Fruit fly (Drosophila melanogaster) whole organism, embryonic: ENCODE measurements around the gene CG31161.
A peak's percentile ranks its signal among the peaks of the same experiment; 100 is the strongest.

ENCODE experiments used
- BEAF-32 ChIP-seq: fragments of 200-800 bp; sonication (Bioruptor generic); optimal IDR thresholded peaks from 3 replicates; lab custom pipeline; 2017; ENCODE audit warnings: missing biosample characterization, missing genetic modification characterization, mild to moderate bottlenecking, moderate library complexity, missing genetic modification reagents
- CG10543 ChIP-seq: fragments of 200-800 bp; sonication (Bioruptor generic); optimal IDR thresholded peaks from 3 replicates; lab custom pipeline; 2017; ENCODE audit warnings: missing biosample characterization, mild to moderate bottlenecking, missing genetic modification characterization, moderate library complexity
- CG10565 ChIP-seq: fragments of 200-800 bp; sonication (Bioruptor generic); optimal IDR thresholded peaks from 3 replicates; lab custom pipeline; 2016; ENCODE audit warnings: missing biosample characterization, mild to moderate bottlenecking, missing genetic modification characterization
- CG11456 ChIP-seq: fragments of 200-800 bp; sonication (Bioruptor generic); IDR thresholded peaks from 3 replicates; pipeline ENCODE4 v1.3.6; 2022; ENCODE audit warnings: missing biosample characterization, missing genetic modification characterization
- CG11723 ChIP-seq: fragments of 200-800 bp; sonication (Bioruptor generic); optimal IDR thresholded peaks from 2 replicates; lab custom pipeline; 2017; ENCODE audit warnings: missing biosample characterization, mild to moderate bottlenecking, missing genetic modification characterization
- CG12391 ChIP-seq: fragments of 200-800 bp; sonication (Bioruptor generic); optimal IDR thresholded peaks from 3 replicates; lab custom pipeline; 2018; ENCODE audit warnings: missing biosample characterization, mild to moderate bottlenecking, missing genetic modification characterization, moderate library complexity
- CG14710 ChIP-seq: fragments of 200-800 bp; sonication (Bioruptor generic); optimal IDR thresholded peaks from 3 replicates; lab custom pipeline; 2019; ENCODE audit warnings: missing biosample characterization, mild to moderate bottlenecking, missing genetic modification characterization, moderate library complexity
- CG15269 ChIP-seq: fragments of 200-800 bp; sonication (Bioruptor generic); optimal IDR thresholded peaks from 2 replicates; lab custom pipeline; 2018; ENCODE audit warnings: missing biosample characterization, mild to moderate bottlenecking, missing genetic modification characterization, moderate library complexity
- CG17359 ChIP-seq: fragments of 200-800 bp; sonication (Bioruptor generic); optimal IDR thresholded peaks from 3 replicates; lab custom pipeline; 2018; ENCODE audit warnings: missing biosample characterization, mild to moderate bottlenecking, missing genetic modification characterization, moderate library complexity
- CG18599 ChIP-seq: fragments of 200-800 bp; sonication (Bioruptor generic); optimal IDR thresholded peaks from 3 replicates; lab custom pipeline; 2017; ENCODE audit warnings: missing biosample characterization, missing genetic modification characterization, mild to moderate bottlenecking, moderate library complexity, missing genetic modification reagents
- CG2116 ChIP-seq: fragments of 200-800 bp; sonication (Bioruptor generic); optimal IDR thresholded peaks from 3 replicates; lab custom pipeline; 2018; ENCODE audit warnings: missing biosample characterization, mild to moderate bottlenecking, missing genetic modification characterization
- CG30403 ChIP-seq: fragments of 200-800 bp; sonication (Bioruptor generic); optimal IDR thresholded peaks from 3 replicates; lab custom pipeline; 2016; ENCODE audit warnings: missing biosample characterization, missing genetic modification characterization
- CG31365 ChIP-seq: fragments of 200-800 bp; sonication (Bioruptor generic); optimal IDR thresholded peaks from 2 replicates; lab custom pipeline; 2018; ENCODE audit warnings: missing biosample characterization, mild to moderate bottlenecking, missing genetic modification characterization
- CG31388 ChIP-seq: fragments of 200-800 bp; sonication (Bioruptor generic); optimal IDR thresholded peaks from 2 replicates; lab custom pipeline; 2016; ENCODE audit warnings: missing biosample characterization, missing genetic modification characterization
- CG31441 ChIP-seq: fragments of 200-800 bp; sonication (Bioruptor generic); IDR thresholded peaks from 2 replicates; pipeline ENCODE4 v1.3.6; 2022; ENCODE audit warnings: missing biosample characterization, missing genetic modification characterization
- CG32767 ChIP-seq: fragments of 200-800 bp; sonication (Bioruptor generic); IDR thresholded peaks from 2 replicates; pipeline ENCODE4 v1.3.6; 2022; ENCODE audit warnings: missing biosample characterization, missing genetic modification characterization
- CG33557 ChIP-seq: fragments of 200-800 bp; sonication (Bioruptor generic); optimal IDR thresholded peaks from 2 replicates; lab custom pipeline; 2019; ENCODE audit warnings: missing biosample characterization, mild to moderate bottlenecking, missing genetic modification characterization, moderate library complexity
- CG34422 ChIP-seq: fragments of 200-800 bp; sonication (Bioruptor generic); IDR thresholded peaks from 3 replicates; pipeline ENCODE4 v1.3.6; 2022; ENCODE audit warnings: missing biosample characterization, missing genetic modification characterization
- CG4424 ChIP-seq: fragments of 200-800 bp; sonication (Bioruptor generic); optimal IDR thresholded peaks from 3 replicates; lab custom pipeline; 2016; ENCODE audit warnings: missing biosample characterization, missing genetic modification characterization
- CG4617 ChIP-seq: fragments of 200-800 bp; sonication (Bioruptor generic); optimal IDR thresholded peaks from 3 replicates; lab custom pipeline; 2016; ENCODE audit warnings: missing biosample characterization, missing genetic modification characterization, borderline replicate concordance
- CG4854 ChIP-seq: fragments of 200-800 bp; sonication (Bioruptor generic); optimal IDR thresholded peaks from 2 replicates; lab custom pipeline; 2016; ENCODE audit warnings: missing biosample characterization, missing genetic modification characterization, inconsistent platforms
- CG6175 ChIP-seq: fragments of 200-800 bp; sonication (Bioruptor generic); IDR thresholded peaks from 3 replicates; pipeline ENCODE4 v1.3.6; 2022; ENCODE audit warnings: missing biosample characterization, missing genetic modification characterization
- CG9609 ChIP-seq: fragments of 200-800 bp; sonication (Bioruptor generic); optimal IDR thresholded peaks from 3 replicates; lab custom pipeline; 2016; ENCODE audit warnings: missing biosample characterization, missing genetic modification characterization
- CG9797 ChIP-seq: fragments of 200-800 bp; sonication (Bioruptor generic); optimal IDR thresholded peaks from 3 replicates; lab custom pipeline; 2018; ENCODE audit warnings: missing biosample characterization, mild to moderate bottlenecking, missing genetic modification characterization
- Doc2 ChIP-seq: fragments of 200-800 bp; sonication (Bioruptor generic); IDR thresholded peaks from 2 replicates; pipeline ENCODE4 v1.3.6; 2022; ENCODE audit warnings: missing biosample characterization, missing genetic modification characterization
- Ets97D ChIP-seq: fragments of 200-800 bp; sonication (Bioruptor generic); optimal IDR thresholded peaks from 3 replicates; lab custom pipeline; 2016; ENCODE audit warnings: missing biosample characterization, missing genetic modification characterization
- Jarid2 ChIP-seq: fragments of 200-800 bp; sonication (Bioruptor generic); optimal IDR thresholded peaks from 3 replicates; lab custom pipeline; 2017; ENCODE audit warnings: mild to moderate bottlenecking, missing biosample characterization, missing genetic modification reagents, missing genetic modification characterization
- Meics ChIP-seq: fragments of 200-800 bp; sonication (Bioruptor generic); optimal IDR thresholded peaks from 2 replicates; lab custom pipeline; 2017; ENCODE audit warnings: missing biosample characterization, mild to moderate bottlenecking, missing genetic modification characterization
- NC2β ChIP-seq: fragments of 200-800 bp; sonication (Bioruptor generic); optimal IDR thresholded peaks from 2 replicates; lab custom pipeline; 2016; ENCODE audit warnings: missing biosample characterization, missing genetic modification characterization
- Sin3A ChIP-seq: fragments of >200 bp; optimal IDR thresholded peaks from 2 replicates; lab custom pipeline; 2018
- Sox102F ChIP-seq: fragments of 200-800 bp; sonication (Bioruptor generic); optimal IDR thresholded peaks from 2 replicates; lab custom pipeline; 2018; ENCODE audit warnings: missing biosample characterization, mild to moderate bottlenecking, missing genetic modification characterization, moderate library complexity
- Trl ChIP-seq, 3 experiments: fragments of >200 bp in 2 of 3; fragments of 200-800 bp in 1 of 3; sonication (Bioruptor generic) in 1 of 3; optimal IDR thresholded peaks; 2 replicates in 1 of 3; 3 replicates in 2 of 3; lab custom pipeline; 2016 to 2017; ENCODE audit warnings: missing biosample characterization in 1 of 3, missing genetic modification characterization in 1 of 3
- ab ChIP-seq: fragments of 200-800 bp; sonication (Bioruptor generic); optimal IDR thresholded peaks from 2 replicates; lab custom pipeline; 2016; ENCODE audit warnings: missing biosample characterization, missing genetic modification characterization
- aop ChIP-seq: fragments of 200-800 bp; sonication (Bioruptor generic); IDR thresholded peaks from 2 replicates; pipeline ENCODE4 v1.3.6; 2022; ENCODE audit warnings: missing biosample characterization, missing genetic modification characterization
- cato ChIP-seq: fragments of 200-800 bp; sonication (Bioruptor generic); optimal IDR thresholded peaks from 2 replicates; lab custom pipeline; 2016; ENCODE audit warnings: missing biosample characterization, missing genetic modification characterization, borderline replicate concordance
- crc ChIP-seq: fragments of 200-800 bp; sonication (Bioruptor generic); optimal IDR thresholded peaks from 2 replicates; lab custom pipeline; 2016; ENCODE audit warnings: missing biosample characterization, missing genetic modification characterization
- cwo ChIP-seq: fragments of 200-800 bp; sonication (Bioruptor generic); optimal IDR thresholded peaks from 3 replicates; lab custom pipeline; 2017; ENCODE audit warnings: missing biosample characterization, missing genetic modification characterization, mild to moderate bottlenecking, moderate library complexity, missing genetic modification reagents
- dati ChIP-seq: fragments of 200-800 bp; sonication (Bioruptor generic); IDR thresholded peaks from 2 replicates; pipeline ENCODE4 v1.3.6; 2022; ENCODE audit warnings: missing biosample characterization, missing genetic modification characterization
- fu2 ChIP-seq: fragments of 200-800 bp; sonication (Bioruptor generic); optimal IDR thresholded peaks from 2 replicates; lab custom pipeline; 2016; ENCODE audit warnings: missing biosample characterization, missing genetic modification characterization
- gro ChIP-seq: fragments of 200-800 bp; sonication (Bioruptor generic); optimal IDR thresholded peaks from 2 replicates; lab custom pipeline; 2016; ENCODE audit warnings: missing biosample characterization, missing genetic modification characterization
- gsb ChIP-seq: fragments of 200-800 bp; sonication (Bioruptor generic); IDR thresholded peaks from 2 replicates; pipeline ENCODE4 v1.3.6; 2022; ENCODE audit warnings: missing biosample characterization, missing genetic modification characterization
- jumu ChIP-seq: fragments of 200-800 bp; sonication (Bioruptor generic); optimal IDR thresholded peaks from 3 replicates; lab custom pipeline; 2016; ENCODE audit warnings: missing biosample characterization, missing genetic modification characterization
- ken ChIP-seq: fragments of 200-800 bp; sonication (Bioruptor generic); IDR thresholded peaks from 3 replicates; pipeline ENCODE4 v1.3.6; 2022; ENCODE audit warnings: missing biosample characterization, missing genetic modification characterization
- luna ChIP-seq: fragments of 200-800 bp; sonication (Bioruptor generic); optimal IDR thresholded peaks from 2 replicates; lab custom pipeline; 2016; ENCODE audit warnings: missing biosample characterization, missing genetic modification characterization
- mam ChIP-seq: fragments of 200-800 bp; sonication (Bioruptor generic); optimal IDR thresholded peaks from 3 replicates; lab custom pipeline; 2016; ENCODE audit warnings: missing biosample characterization, missing genetic modification characterization
- org-1 ChIP-seq: fragments of 200-800 bp; sonication (Bioruptor generic); optimal IDR thresholded peaks from 2 replicates; lab custom pipeline; 2017; ENCODE audit warnings: missing biosample characterization, missing genetic modification characterization
- pzg ChIP-seq: fragments of 200-800 bp; sonication (Bioruptor generic); optimal IDR thresholded peaks from 3 replicates; lab custom pipeline; 2018; ENCODE audit warnings: missing biosample characterization, mild to moderate bottlenecking, missing genetic modification characterization, moderate library complexity
- ranshi ChIP-seq: fragments of 200-800 bp; sonication (Bioruptor generic); IDR thresholded peaks from 2 replicates; pipeline ENCODE4 v1.3.6; 2022; ENCODE audit warnings: missing biosample characterization, missing genetic modification characterization
- rib ChIP-seq: fragments of 200-800 bp; sonication (Bioruptor generic); IDR thresholded peaks from 2 replicates; pipeline ENCODE4 v1.3.6; 2022; ENCODE audit warnings: missing biosample characterization, missing genetic modification characterization
- sisA ChIP-seq: fragments of 200-800 bp; sonication (Bioruptor generic); IDR thresholded peaks from 2 replicates; pipeline ENCODE4 v1.3.6; 2022; ENCODE audit warnings: missing biosample characterization, missing genetic modification characterization
- slbo ChIP-seq: fragments of 200-800 bp; sonication (Bioruptor generic); IDR thresholded peaks from 2 replicates; pipeline ENCODE4 v1.3.6; 2022; ENCODE audit warnings: missing biosample characterization, missing genetic modification characterization
- slou ChIP-seq: fragments of 200-800 bp; sonication (Bioruptor generic); optimal IDR thresholded peaks from 3 replicates; lab custom pipeline; 2016; ENCODE audit warnings: missing biosample characterization, missing genetic modification characterization

Gene CG31161

DNA sequence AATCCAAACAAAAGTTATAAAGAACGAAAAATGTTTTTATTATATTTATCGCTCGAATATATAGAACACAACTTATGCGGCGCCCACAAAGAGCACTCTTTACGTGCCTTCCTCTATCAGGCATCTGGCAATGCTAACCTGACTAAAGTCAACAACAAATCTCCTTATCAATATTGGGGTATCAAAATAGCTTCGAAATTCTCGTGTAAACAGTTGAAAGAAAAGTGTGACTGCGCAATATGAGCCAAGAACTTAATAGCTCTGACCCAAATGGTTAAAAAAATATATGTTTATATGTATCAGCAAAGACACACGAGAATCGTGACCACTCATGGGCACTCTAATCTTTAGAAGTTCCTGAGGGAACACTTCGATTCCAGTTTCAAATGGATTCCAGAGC lies 14.8 kb downstream of the CG31161 start (continued):
- TF ChIP-seq CG17359 (tag; lab: Kevin White, UChicago), result no peak
- peak; percentile 37 for TF ChIP-seq CG10543 (GFP tag; lab: Kevin White, UChicago)
- TF ChIP-seq CG32767 (GFP tag; lab: Robert Waterston, UW), result no peak
- TF ChIP-seq slbo (GFP tag; lab: Robert Waterston, UW), result 0 out of 2 replicates have a peak, but pooled peaks have one; percentile 2
- no peak for TF ChIP-seq CG2116 (GFP tag; lab: Kevin White, UChicago)
- no peak for TF ChIP-seq luna (GFP tag; lab: Kevin White, UChicago)
- no peak for TF ChIP-seq Sin3A (lab: Kevin White, UChicago)
- TF ChIP-seq sisA (GFP tag; lab: Robert Waterston, UW), result no peak
- TF ChIP-seq CG4424 (GFP tag; lab: Kevin White, UChicago), result no peak
- TF ChIP-seq Sox102F, result peak; percentile 9
- TF ChIP-seq gro (GFP tag; lab: Kevin White, UChicago), result no peak
- peak; percentile 29 for TF ChIP-seq org-1
- TF ChIP-seq CG9797 (GFP tag; lab: Kevin White, UChicago), result no peak
- peak; percentile 8 for TF ChIP-seq CG31365 (tag; lab: Kevin White, UChicago)
- no peak for TF ChIP-seq CG11723
- no peak for TF ChIP-seq CG31388 (GFP tag; lab: Kevin White, UChicago)
- TF ChIP-seq ranshi (GFP tag; lab: Robert Waterston, UW), result no peak; the same call in 1 of the 2 replicates
- no peak for TF ChIP-seq CG11456 (GFP tag; lab: Robert Waterston, UW)
- TF ChIP-seq ab (GFP tag; lab: Kevin White, UChicago), result no peak
- TF ChIP-seq CG15269 (tag; lab: Kevin White, UChicago), result peak; percentile 15
- no peak for TF ChIP-seq mam (GFP tag; lab: Kevin White, UChicago)
- TF ChIP-seq aop (GFP tag; lab: Robert Waterston, UW), result no peak
- TF ChIP-seq CG12391, result no peak
- no peak for TF ChIP-seq CG34422 (GFP tag; lab: Robert Waterston, UW)
- no peak for TF ChIP-seq fu2 (GFP tag; lab: Kevin White, UChicago)
- TF ChIP-seq CG18599 (GFP tag; lab: Kevin White, UChicago), result peak; percentile 46
- TF ChIP-seq CG4617 (GFP tag; lab: Kevin White, UChicago), result no peak
- no peak for TF ChIP-seq CG14710 (tag; lab: Kevin White, UChicago)
- TF ChIP-seq pzg (GFP tag; lab: Kevin White, UChicago), result no peak
- TF ChIP-seq CG9609 (GFP tag; lab: Kevin White, UChicago), result no peak
- TF ChIP-seq ken (GFP tag; lab: Robert Waterston, UW), result no peak
- no peak for TF ChIP-seq gsb (GFP tag; lab: Robert Waterston, UW)
- no peak for TF ChIP-seq CG31441 (GFP tag; lab: Robert Waterston, UW)
- TF ChIP-seq cwo (GFP tag; lab: Kevin White, UChicago), result peak; percentile 34
- TF ChIP-seq Meics (GFP tag; lab: Kevin White, UChicago), result no peak
- TF ChIP-seq CG6175, result no peak
- TF ChIP-seq dati (GFP tag; lab: Robert Waterston, UW), result no peak
- no peak for TF ChIP-seq slou
- no peak for TF ChIP-seq NC2β (GFP tag; lab: Kevin White, UChicago)
- TF ChIP-seq Doc2 (GFP tag; lab: Robert Waterston, UW), result no peak
- no peak for TF ChIP-seq crc (GFP tag; lab: Kevin White, UChicago)
- no peak for TF ChIP-seq CG10565
- TF ChIP-seq CG33557 (GFP tag; lab: Kevin White, UChicago), result no peak
- TF ChIP-seq Jarid2, result no peak
- TF ChIP-seq Trl (optimal IDR thresholded peaks at IDR 0.05; lab: Kevin White, UChicago), result no peak
- no peak for TF ChIP-seq Trl (GFP tag; optimal IDR thresholded peaks at IDR 0.05; lab: Kevin White, UChicago)
- no peak for TF ChIP-seq CG4854 (GFP tag; lab: Kevin White, UChicago)
- no peak for TF ChIP-seq Ets97D (GFP tag; lab: Kevin White, UChicago)
- no peak for TF ChIP-seq CG30403 (GFP tag; lab: Kevin White, UChicago)
- no peak for TF ChIP-seq rib (GFP tag; lab: Robert Waterston, UW)
- no peak for TF ChIP-seq jumu
- TF ChIP-seq BEAF-32 (GFP tag; lab: Kevin White, UChicago), result no peak
- TF ChIP-seq cato, result no peak
